Fruit fly (Drosophila melanogaster) whole organism, embryonic: Measurements from ENCODE around the gene kri.

Source experiments
- CG5953 ChIP-seq: fragments of 200-800 bp; sonication (Bioruptor generic); IDR thresholded peaks from 2 replicates; pipeline ENCODE4 v1.3.6; 2022; ENCODE audit warnings: missing biosample characterization, missing genetic modification characterization
- Hand ChIP-seq: fragments of 200-800 bp; sonication (Bioruptor generic); optimal IDR thresholded peaks from 2 replicates; lab custom pipeline; 2017; ENCODE audit warnings: mild to moderate bottlenecking, missing biosample characterization, missing genetic modification reagents, missing genetic modification characterization
- Spps ChIP-seq: fragments of 200-800 bp; sonication (Bioruptor generic); optimal IDR thresholded peaks from 2 replicates; lab custom pipeline; 2018; ENCODE audit warnings: missing biosample characterization, mild to moderate bottlenecking, missing genetic modification characterization
- br ChIP-seq: fragments of >200 bp; optimal IDR thresholded peaks from 2 replicates; lab custom pipeline; 2017
- gcm2 ChIP-seq: fragments of 200-800 bp; sonication (Bioruptor generic); optimal IDR thresholded peaks from 2 replicates; lab custom pipeline; 2016; ENCODE audit warnings: missing biosample characterization, missing genetic modification characterization
- pfk ChIP-seq: fragments of 200-800 bp; sonication (Bioruptor generic); optimal IDR thresholded peaks from 2 replicates; lab custom pipeline; 2018; ENCODE audit warnings: missing biosample characterization, mild to moderate bottlenecking, missing genetic modification characterization, moderate library complexity

DNA sequence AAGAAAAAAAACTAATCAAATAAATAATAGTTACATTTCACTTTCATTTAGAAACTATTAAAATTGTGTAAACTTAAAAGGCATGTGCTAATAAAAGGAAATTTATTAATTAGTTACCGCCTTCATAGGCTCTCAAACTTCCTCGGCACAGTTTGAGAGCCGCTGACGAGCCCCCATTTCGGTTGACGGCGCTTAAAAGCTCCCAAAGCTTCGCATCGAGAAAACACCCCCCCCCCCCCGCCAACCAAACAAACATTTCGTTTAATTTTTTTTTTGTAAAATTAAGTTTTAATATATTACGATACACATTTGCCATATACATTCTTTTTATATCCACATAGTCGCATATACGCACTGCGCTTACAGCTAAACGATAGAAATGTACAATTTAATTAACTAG lies 13.5 kb upstream of the kri start:
- TF ChIP-seq CG5953 (GFP tag; lab: Robert Waterston, UW) = no peak
- TF ChIP-seq Hand (GFP tag; lab: Kevin White, UChicago) = no peak
- no peak for TF ChIP-seq pfk (GFP tag; lab: Kevin White, UChicago)
- TF ChIP-seq gcm2 = no peak
- TF ChIP-seq Spps (tag; lab: Kevin White, UChicago) = no peak
- no peak for TF ChIP-seq br (lab: Kevin White, UChicago)
